Fruit fly (Drosophila melanogaster) whole organism, embryonic: ENCODE data around the gene Trpgamma.

Experiments
- Adf1 ChIP-seq: fragments of 200-800 bp; sonication (Bioruptor generic); IDR thresholded peaks from 2 replicates; pipeline ENCODE4 v1.3.6; 2022; ENCODE audit warnings: missing biosample characterization, missing genetic modification characterization
- Atf3 ChIP-seq: fragments of 200-800 bp; sonication (Bioruptor generic); optimal IDR thresholded peaks from 3 replicates; lab custom pipeline; 2016; ENCODE audit warnings: missing biosample characterization, missing genetic modification characterization
- BtbVII ChIP-seq: fragments of 200-800 bp; sonication (Bioruptor generic); optimal IDR thresholded peaks from 3 replicates; lab custom pipeline; 2017; ENCODE audit warnings: missing biosample characterization, mild to moderate bottlenecking, missing genetic modification characterization
- Bteb2 ChIP-seq: fragments of 200-800 bp; sonication (Bioruptor generic); optimal IDR thresholded peaks from 2 replicates; lab custom pipeline; 2016; ENCODE audit warnings: missing biosample characterization, missing genetic modification characterization
- CG10321 ChIP-seq: fragments of 200-800 bp; sonication (Bioruptor generic); IDR thresholded peaks from 2 replicates; pipeline ENCODE4 v1.3.6; 2022; ENCODE audit warnings: missing biosample characterization, missing genetic modification characterization
- CG10979 ChIP-seq: fragments of 200-800 bp; sonication (Bioruptor generic); optimal IDR thresholded peaks from 2 replicates; lab custom pipeline; 2018; ENCODE audit warnings: missing biosample characterization, mild to moderate bottlenecking, missing genetic modification characterization, moderate library complexity
- CG14710 ChIP-seq: fragments of 200-800 bp; sonication (Bioruptor generic); optimal IDR thresholded peaks from 3 replicates; lab custom pipeline; 2019; ENCODE audit warnings: missing biosample characterization, mild to moderate bottlenecking, missing genetic modification characterization, moderate library complexity
- CG1529 ChIP-seq: fragments of 200-800 bp; sonication (Bioruptor generic); optimal IDR thresholded peaks from 3 replicates; lab custom pipeline; 2018; ENCODE audit warnings: missing biosample characterization, missing genetic modification characterization
- CG17829 ChIP-seq: fragments of 200-800 bp; optimal IDR thresholded peaks from 2 replicates; lab custom pipeline; 2019; ENCODE audit warnings: missing biosample characterization, mild to moderate bottlenecking, missing genetic modification characterization, moderate library complexity
- CG32532 ChIP-seq: fragments of 200-800 bp; sonication (Bioruptor generic); IDR thresholded peaks from 2 replicates; pipeline ENCODE4 v1.3.6; 2022; ENCODE audit warnings: missing biosample characterization, missing genetic modification characterization
- CG32767 ChIP-seq: fragments of 200-800 bp; sonication (Bioruptor generic); IDR thresholded peaks from 2 replicates; pipeline ENCODE4 v1.3.6; 2022; ENCODE audit warnings: missing biosample characterization, missing genetic modification characterization
- CG3847 ChIP-seq: fragments of 200-800 bp; sonication (Bioruptor generic); IDR thresholded peaks from 2 replicates; pipeline ENCODE4 v1.3.6; 2022; ENCODE audit warnings: missing biosample characterization, missing genetic modification characterization
- CG4360 ChIP-seq: fragments of 200-800 bp; sonication (Bioruptor generic); IDR thresholded peaks from 2 replicates; pipeline ENCODE4 v1.3.6; 2022; ENCODE audit warnings: missing biosample characterization, missing genetic modification characterization
- CG4617 ChIP-seq: fragments of 200-800 bp; sonication (Bioruptor generic); optimal IDR thresholded peaks from 3 replicates; lab custom pipeline; 2016; ENCODE audit warnings: missing biosample characterization, missing genetic modification characterization, borderline replicate concordance
- CG6791 ChIP-seq: fragments of 200-800 bp; sonication (Bioruptor generic); IDR thresholded peaks from 3 replicates; pipeline ENCODE4 v1.3.6; 2022; ENCODE audit warnings: missing biosample characterization, missing genetic modification characterization; ENCODE audit not compliant: partially characterized antibody
- CG7963 ChIP-seq: fragments of 200-800 bp; sonication (Bioruptor generic); IDR thresholded peaks from 3 replicates; pipeline ENCODE4 v1.3.6; 2022; ENCODE audit warnings: missing biosample characterization, missing genetic modification characterization; ENCODE audit not compliant: partially characterized antibody
- CG7987 ChIP-seq: fragments of 200-800 bp; sonication (Bioruptor generic); optimal IDR thresholded peaks from 2 replicates; lab custom pipeline; 2018; ENCODE audit warnings: missing biosample characterization, mild to moderate bottlenecking, missing genetic modification characterization, moderate library complexity
- CrebB ChIP-seq: fragments of 200-800 bp; sonication (Bioruptor generic); optimal IDR thresholded peaks from 3 replicates; lab custom pipeline; 2018; ENCODE audit warnings: missing biosample characterization, mild to moderate bottlenecking, missing genetic modification characterization
- D19A ChIP-seq: fragments of 200-800 bp; optimal IDR thresholded peaks from 3 replicates; lab custom pipeline; 2019; ENCODE audit warnings: missing biosample characterization, mild to moderate bottlenecking, missing genetic modification characterization, moderate library complexity
- Dad ChIP-seq: fragments of 200-800 bp; sonication (Bioruptor generic); optimal IDR thresholded peaks from 3 replicates; lab custom pipeline; 2016; ENCODE audit warnings: missing biosample characterization, missing genetic modification characterization
- Doc3 ChIP-seq: fragments of 200-800 bp; sonication (Bioruptor generic); IDR thresholded peaks from 3 replicates; pipeline ENCODE4 v1.3.6; 2022; ENCODE audit warnings: missing biosample characterization, missing genetic modification characterization; ENCODE audit not compliant: partially characterized antibody
- Dp ChIP-seq: fragments of 200-800 bp; sonication (Bioruptor generic); optimal IDR thresholded peaks from 2 replicates; lab custom pipeline; 2018; ENCODE audit warnings: missing biosample characterization, mild to moderate bottlenecking, missing genetic modification characterization, moderate library complexity
- HLH4C ChIP-seq: fragments of 200-800 bp; sonication (Bioruptor generic); IDR thresholded peaks from 3 replicates; pipeline ENCODE4 v1.3.6; 2022; ENCODE audit warnings: missing biosample characterization, missing genetic modification characterization; ENCODE audit not compliant: partially characterized antibody
- Hey ChIP-seq: fragments of 200-800 bp; sonication (Bioruptor generic); optimal IDR thresholded peaks from 3 replicates; lab custom pipeline; 2018; ENCODE audit warnings: missing biosample characterization, mild to moderate bottlenecking, missing genetic modification characterization
- HmgD ChIP-seq: fragments of 200-800 bp; sonication (Bioruptor generic); optimal IDR thresholded peaks from 3 replicates; lab custom pipeline; 2016; ENCODE audit warnings: missing biosample characterization, missing genetic modification characterization
- HmgZ ChIP-seq: fragments of 200-800 bp; sonication (Bioruptor generic); optimal IDR thresholded peaks from 2 replicates; lab custom pipeline; 2018; ENCODE audit warnings: missing biosample characterization, mild to moderate bottlenecking, missing genetic modification characterization
- Nf-YC ChIP-seq: fragments of 200-800 bp; optimal IDR thresholded peaks from 3 replicates; lab custom pipeline; 2019; ENCODE audit warnings: missing biosample characterization, mild to moderate bottlenecking, missing genetic modification characterization, moderate library complexity
- amos ChIP-seq: fragments of 200-800 bp; sonication (Bioruptor generic); IDR thresholded peaks from 2 replicates; pipeline ENCODE4 v1.3.6; 2022; ENCODE audit warnings: missing biosample characterization, missing genetic modification characterization; ENCODE audit not compliant: partially characterized antibody
- bcd ChIP-seq: fragments of 200-800 bp; sonication (Bioruptor generic); optimal IDR thresholded peaks from 2 replicates; lab custom pipeline; 2017; ENCODE audit warnings: missing biosample characterization, mild to moderate bottlenecking, missing genetic modification characterization
- btn ChIP-seq: fragments of 200-800 bp; sonication (Bioruptor generic); optimal IDR thresholded peaks from 2 replicates; lab custom pipeline; 2016; ENCODE audit warnings: missing biosample characterization, missing genetic modification characterization
- chif ChIP-seq, 2 experiments: fragments of 200-800 bp; sonication (Bioruptor generic); optimal IDR thresholded peaks; 3 replicates each; lab custom pipeline; 2016; ENCODE audit warnings: missing biosample characterization in 2 of 2, missing genetic modification characterization in 2 of 2
- crol ChIP-seq: fragments of 200-800 bp; sonication (Bioruptor generic); IDR thresholded peaks from 2 replicates; pipeline ENCODE4 v1.3.6; 2022; ENCODE audit warnings: missing biosample characterization, missing genetic modification characterization
- da ChIP-seq: fragments of 200-800 bp; sonication (Bioruptor generic); optimal IDR thresholded peaks from 2 replicates; lab custom pipeline; 2016; ENCODE audit warnings: missing biosample characterization, missing genetic modification characterization
- dysf ChIP-seq: fragments of 200-800 bp; sonication (Bioruptor generic); IDR thresholded peaks from 3 replicates; pipeline ENCODE4 v1.3.6; 2022; ENCODE audit warnings: missing biosample characterization, missing genetic modification characterization
- fd64A ChIP-seq: fragments of 200-800 bp; sonication (Bioruptor generic); optimal IDR thresholded peaks from 3 replicates; lab custom pipeline; 2018; ENCODE audit warnings: missing biosample characterization, mild to moderate bottlenecking, missing genetic modification characterization
- ftz-f1 ChIP-seq: fragments of 200-800 bp; sonication (Bioruptor generic); optimal IDR thresholded peaks from 2 replicates; lab custom pipeline; 2016; ENCODE audit warnings: missing biosample characterization, missing genetic modification characterization
- gro ChIP-seq: fragments of 200-800 bp; sonication (Bioruptor generic); optimal IDR thresholded peaks from 2 replicates; lab custom pipeline; 2016; ENCODE audit warnings: missing biosample characterization, missing genetic modification characterization
- hb ChIP-seq: fragments of 200-800 bp; sonication (Bioruptor generic); IDR thresholded peaks from 3 replicates; pipeline ENCODE4 v1.3.6; 2022; ENCODE audit warnings: missing biosample characterization, missing genetic modification characterization; ENCODE audit not compliant: partially characterized antibody
- kay ChIP-seq: fragments of 200-800 bp; sonication (Bioruptor generic); optimal IDR thresholded peaks from 2 replicates; lab custom pipeline; 2016; ENCODE audit warnings: missing biosample characterization, missing genetic modification characterization
- lilli ChIP-seq: fragments of 200-800 bp; sonication (Bioruptor generic); optimal IDR thresholded peaks from 3 replicates; lab custom pipeline; 2016; ENCODE audit warnings: missing biosample characterization, missing genetic modification characterization
- mirr ChIP-seq: fragments of 200-800 bp; sonication (Bioruptor generic); optimal IDR thresholded peaks from 3 replicates; lab custom pipeline; 2018; ENCODE audit warnings: missing biosample characterization, mild to moderate bottlenecking, missing genetic modification characterization
- sd ChIP-seq: fragments of 200-800 bp; sonication (Bioruptor generic); optimal IDR thresholded peaks from 3 replicates; lab custom pipeline; 2018; ENCODE audit warnings: missing biosample characterization, mild to moderate bottlenecking, missing genetic modification characterization, moderate library complexity
- sens-2 ChIP-seq: fragments of 200-800 bp; sonication (Bioruptor generic); IDR thresholded peaks from 2 replicates; pipeline ENCODE4 v1.3.6; 2022; ENCODE audit warnings: missing biosample characterization, missing genetic modification characterization
- sob ChIP-seq: fragments of 200-800 bp; sonication (Bioruptor generic); IDR thresholded peaks from 2 replicates; pipeline ENCODE4 v1.3.6; 2022; ENCODE audit warnings: missing biosample characterization, missing genetic modification characterization
- stc ChIP-seq: fragments of 200-800 bp; sonication (Bioruptor generic); IDR thresholded peaks from 2 replicates; pipeline ENCODE4 v1.3.6; 2022; ENCODE audit warnings: missing biosample characterization, missing genetic modification characterization
- tio ChIP-seq: fragments of 200-800 bp; sonication (Bioruptor generic); optimal IDR thresholded peaks from 2 replicates; lab custom pipeline; 2017; ENCODE audit warnings: missing biosample characterization, missing genetic modification characterization, inconsistent platforms
- trem ChIP-seq: fragments of 200-800 bp; optimal IDR thresholded peaks from 3 replicates; lab custom pipeline; 2019; ENCODE audit warnings: missing biosample characterization, mild to moderate bottlenecking, missing genetic modification characterization, moderate library complexity
- unpg ChIP-seq: fragments of 200-800 bp; sonication (Bioruptor generic); optimal IDR thresholded peaks from 3 replicates; lab custom pipeline; 2018; ENCODE audit warnings: missing biosample characterization, mild to moderate bottlenecking, missing genetic modification characterization, moderate library complexity

Trpgamma gene

DNA sequence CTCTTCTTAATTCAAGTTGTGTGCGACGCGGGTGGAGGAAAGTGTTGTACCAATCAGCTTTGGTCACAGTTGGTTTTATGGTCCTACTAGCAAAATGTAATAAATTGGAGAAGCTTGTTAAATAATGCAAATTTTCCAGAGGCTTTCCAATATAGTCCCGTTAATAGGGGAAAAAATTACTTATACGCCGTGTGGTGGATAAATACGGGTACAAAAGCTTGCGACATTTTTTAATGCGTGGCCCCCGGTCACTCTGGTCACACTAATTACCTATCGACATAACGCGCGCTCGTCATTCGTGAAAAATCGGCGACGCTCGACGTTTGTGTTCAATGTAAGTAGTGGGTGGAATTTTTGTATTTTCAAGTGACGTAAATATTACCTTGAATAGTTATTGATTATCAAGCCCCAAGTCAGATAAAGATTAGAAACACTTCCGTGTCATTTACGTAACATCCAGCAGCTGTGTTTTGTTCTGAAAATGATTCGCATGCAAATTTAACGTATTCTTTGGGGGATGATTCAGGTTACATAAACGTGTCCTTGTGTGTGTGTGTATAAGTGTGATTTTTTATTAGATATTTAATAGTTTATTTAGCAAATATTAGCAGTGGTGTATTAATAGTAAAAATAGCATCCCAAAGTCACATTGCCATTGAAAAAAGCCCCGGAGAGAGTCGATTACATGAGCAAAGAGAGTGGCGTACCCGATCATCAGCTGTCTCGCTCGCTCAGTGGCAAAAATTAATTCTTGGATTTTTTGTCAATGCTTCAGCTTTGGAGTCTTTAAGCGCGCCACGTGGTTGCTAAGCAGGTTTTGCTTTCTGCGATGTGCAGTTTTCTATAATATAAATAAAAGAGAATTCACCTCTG is 43.4 kb upstream of the Trpgamma start, which contains the start of gene Cyt-c-p (continued):
- TF ChIP-seq CG1529 (GFP tag; lab: Kevin White, UChicago) (no peak), fd64A (no peak), sd (peak; percentile 69), amos (GFP tag; lab: Robert Waterston, UW) (peak; percentile 64; the same call in 1 of the 2 replicates), BtbVII (GFP tag; lab: Kevin White, UChicago) (peak; percentile 34), tio (no peak), sens-2 (GFP tag; lab: Robert Waterston, UW) (no peak), CG17829 (tag; lab: Kevin White, UChicago) (peak; percentile 52), Hey (no peak), CG32532 (GFP tag; lab: Robert Waterston, UW) (peak; percentile 7; the same call in 1 of the 2 replicates), kay (no peak), CG7987 (GFP tag; lab: Kevin White, UChicago) (peak; percentile 18), lilli (GFP tag; lab: Kevin White, UChicago) (peak; percentile 38), trem (peak; percentile 76), CG14710 (peak; percentile 75), chif (GFP tag; optimal IDR thresholded peaks at IDR 0.05; lab: Kevin White, UChicago) (peak in 1 of 2 experiments; percentile 3), hb (GFP tag; lab: Robert Waterston, UW) (0 out of 3 replicates have a peak, but pooled peaks have one; percentile 24), crol (GFP tag; lab: Robert Waterston, UW) (0 out of 2 replicates have a peak, but pooled peaks have one; percentile 20), CG3847 (peak; percentile 61), dysf (GFP tag; lab: Robert Waterston, UW) (peak; percentile 12; the same call in 1 of the 3 replicates), HmgZ (peak; percentile 80), gro (peak; percentile 65), Atf3 (GFP tag; lab: Kevin White, UChicago) (no peak), CG7963 (no peak), CG10321 (GFP tag; lab: Robert Waterston, UW) (peak; percentile 11; the same call in 1 of the 2 replicates), CG4617 (peak; percentile 41), Dad (peak; percentile 50), CG32767 (GFP tag; lab: Robert Waterston, UW) (no peak), Bteb2 (GFP tag; lab: Kevin White, UChicago) (peak; percentile 9), bcd (GFP tag; lab: Kevin White, UChicago) (peak; percentile 6), unpg (peak; percentile 16), btn (GFP tag; lab: Kevin White, UChicago) (no peak), sob (GFP tag; lab: Robert Waterston, UW) (peak; percentile 54; the same call in 1 of the 2 replicates), D19A (tag; lab: Kevin White, UChicago) (peak; percentile 11), HmgD (GFP tag; lab: Kevin White, UChicago) (peak; percentile 62), CG4360 (no peak), Adf1 (GFP tag; lab: Robert Waterston, UW) (no peak; the same call in 1 of the 2 replicates), Doc3 (GFP tag; lab: Robert Waterston, UW) (peak; percentile 47; the same call in 1 of the 3 replicates), Dp (GFP tag; lab: Kevin White, UChicago) (peak; percentile 99), stc (GFP tag; lab: Robert Waterston, UW) (no peak), mirr (GFP tag; lab: Kevin White, UChicago) (peak; percentile 33), da (no peak), HLH4C (peak; percentile 44; the same call in 1 of the 3 replicates), CG10979 (tag; lab: Kevin White, UChicago) (no peak), CrebB (no peak), ftz-f1 (GFP tag; lab: Kevin White, UChicago) (peak; percentile 89), CG6791 (GFP tag; lab: Robert Waterston, UW) (peak; percentile 53; the same call in 2 of the 3 replicates), Nf-YC (tag; lab: Kevin White, UChicago) (peak; percentile 55)
